Fruit fly (Drosophila melanogaster) whole organism, prepupa: Measurements from ENCODE around the gene if.

Source experiments
- Blimp-1 ChIP-seq: fragments of 200-800 bp; sonication (Bioruptor generic); optimal IDR thresholded peaks from 3 replicates; lab custom pipeline; 2017; ENCODE audit warnings: missing biosample characterization, missing genetic modification characterization, mild to moderate bottlenecking, moderate library complexity, missing genetic modification reagents
- CG10631 ChIP-seq: fragments of 200-800 bp; sonication (Bioruptor generic); optimal IDR thresholded peaks from 2 replicates; lab custom pipeline; 2016; ENCODE audit warnings: missing biosample characterization, missing genetic modification characterization
- CG10669 ChIP-seq: fragments of 200-800 bp; sonication (Bioruptor generic); optimal IDR thresholded peaks from 3 replicates; lab custom pipeline; 2018; ENCODE audit warnings: missing biosample characterization, mild to moderate bottlenecking, missing genetic modification characterization, moderate library complexity
- CG11294 ChIP-seq: fragments of 200-800 bp; sonication (Bioruptor generic); IDR thresholded peaks from 2 replicates; pipeline ENCODE4 v1.3.6; 2022; ENCODE audit warnings: missing biosample characterization, missing genetic modification characterization
- CG11762 ChIP-seq: fragments of 200-800 bp; sonication (Bioruptor generic); optimal IDR thresholded peaks from 3 replicates; lab custom pipeline; 2016; ENCODE audit warnings: missing biosample characterization, missing genetic modification characterization; ENCODE audit not compliant: insufficient read depth
- CG11902 ChIP-seq: fragments of 200-800 bp; sonication (Bioruptor generic); optimal IDR thresholded peaks from 3 replicates; lab custom pipeline; 2016; ENCODE audit warnings: missing biosample characterization, missing genetic modification characterization
- CG1621 ChIP-seq: fragments of 200-800 bp; sonication (Bioruptor generic); optimal IDR thresholded peaks from 3 replicates; lab custom pipeline; 2018; ENCODE audit warnings: missing biosample characterization, mild to moderate bottlenecking, missing genetic modification characterization
- CG3032 ChIP-seq: fragments of 200-800 bp; optimal IDR thresholded peaks from 2 replicates; lab custom pipeline; 2019; ENCODE audit warnings: missing biosample characterization, mild to moderate bottlenecking, missing genetic modification characterization, moderate library complexity
- CG31627 ChIP-seq: fragments of 200-800 bp; sonication (Bioruptor generic); optimal IDR thresholded peaks from 3 replicates; lab custom pipeline; 2016; ENCODE audit warnings: missing biosample characterization, missing genetic modification characterization
- CG32006 ChIP-seq: fragments of 200-800 bp; sonication (Bioruptor generic); optimal IDR thresholded peaks from 3 replicates; lab custom pipeline; 2017; ENCODE audit warnings: missing biosample characterization, mild to moderate bottlenecking, missing genetic modification characterization
- CG34406 ChIP-seq: fragments of 200-800 bp; sonication (Bioruptor generic); optimal IDR thresholded peaks from 3 replicates; lab custom pipeline; 2016; ENCODE audit warnings: missing biosample characterization, missing genetic modification characterization
- CG3919 ChIP-seq: fragments of 200-800 bp; sonication (Bioruptor generic); optimal IDR thresholded peaks from 3 replicates; lab custom pipeline; 2016; ENCODE audit warnings: missing biosample characterization, missing genetic modification characterization
- CG4318 ChIP-seq: fragments of 200-800 bp; sonication (Bioruptor generic); optimal IDR thresholded peaks from 3 replicates; lab custom pipeline; 2017; ENCODE audit warnings: missing biosample characterization, mild to moderate bottlenecking, missing genetic modification characterization
- CG6792 ChIP-seq: fragments of 200-800 bp; sonication (Bioruptor generic); optimal IDR thresholded peaks from 3 replicates; lab custom pipeline; 2016; ENCODE audit warnings: missing biosample characterization, missing genetic modification characterization
- CG6854 ChIP-seq: fragments of 200-800 bp; sonication (Bioruptor generic); optimal IDR thresholded peaks from 2 replicates; lab custom pipeline; 2017; ENCODE audit warnings: missing biosample characterization, mild to moderate bottlenecking, missing genetic modification characterization
- CG7368 ChIP-seq: fragments of 200-800 bp; sonication (Bioruptor generic); optimal IDR thresholded peaks from 3 replicates; lab custom pipeline; 2016; ENCODE audit warnings: missing biosample characterization, missing genetic modification characterization
- CG8119 ChIP-seq: fragments of 200-800 bp; sonication (Bioruptor generic); IDR thresholded peaks from 3 replicates; pipeline ENCODE4 v1.3.6; 2022; ENCODE audit warnings: missing biosample characterization, missing genetic modification characterization
- CG8319 ChIP-seq: fragments of 200-800 bp; sonication (Bioruptor generic); optimal IDR thresholded peaks from 3 replicates; lab custom pipeline; 2016; ENCODE audit warnings: missing biosample characterization, missing genetic modification characterization
- CG8632 ChIP-seq: fragments of 200-800 bp; sonication (Bioruptor generic); optimal IDR thresholded peaks from 3 replicates; lab custom pipeline; 2016; ENCODE audit warnings: missing biosample characterization, missing genetic modification characterization
- CG9139 ChIP-seq: fragments of 200-800 bp; sonication (Bioruptor generic); optimal IDR thresholded peaks from 3 replicates; lab custom pipeline; 2017; ENCODE audit warnings: missing biosample characterization, mild to moderate bottlenecking, missing genetic modification characterization
- Eip78C ChIP-seq: fragments of 200-800 bp; sonication (Bioruptor generic); peaks from one replicate; lab custom pipeline; 2016; ENCODE audit warnings: missing biosample characterization, missing genetic modification characterization
- Eip93F ChIP-seq: fragments of 200-800 bp; sonication (Bioruptor generic); optimal IDR thresholded peaks from 2 replicates; lab custom pipeline; 2016; ENCODE audit warnings: missing biosample characterization, mild to moderate bottlenecking, missing genetic modification characterization
- Ets96B ChIP-seq: fragments of 200-800 bp; optimal IDR thresholded peaks from 2 replicates; lab custom pipeline; 2019; ENCODE audit warnings: missing biosample characterization, mild to moderate bottlenecking, missing genetic modification characterization, moderate library complexity
- Gug ChIP-seq: fragments of 200-800 bp; sonication (Bioruptor generic); IDR thresholded peaks from 2 replicates; pipeline ENCODE4 v1.3.6; 2022; ENCODE audit warnings: missing biosample characterization, missing genetic modification characterization
- Hr38 ChIP-seq: sonication (Bioruptor generic); optimal IDR thresholded peaks from 2 replicates; lab custom pipeline; 2016; ENCODE audit warnings: missing biosample characterization, missing genetic modification characterization
- Hr39 ChIP-seq: fragments of 200-800 bp; sonication (Bioruptor generic); optimal IDR thresholded peaks from 2 replicates; lab custom pipeline; 2016; ENCODE audit warnings: missing biosample characterization, missing genetic modification characterization
- Hr4 ChIP-seq: fragments of 200-800 bp; sonication (Bioruptor generic); optimal IDR thresholded peaks from 3 replicates; lab custom pipeline; 2016; ENCODE audit warnings: missing biosample characterization, missing genetic modification characterization
- Lpt ChIP-seq: fragments of 200-800 bp; sonication (Bioruptor generic); optimal IDR thresholded peaks from 3 replicates; lab custom pipeline; 2016; ENCODE audit warnings: missing biosample characterization, missing genetic modification characterization
- Met ChIP-seq: fragments of 200-800 bp; sonication (Bioruptor generic); optimal IDR thresholded peaks from 3 replicates; lab custom pipeline; 2016; ENCODE audit warnings: missing biosample characterization, missing genetic modification characterization
- OdsH ChIP-seq: fragments of 200-800 bp; sonication (Bioruptor generic); optimal IDR thresholded peaks from 3 replicates; lab custom pipeline; 2016; ENCODE audit warnings: missing biosample characterization, missing genetic modification characterization
- Smox ChIP-seq: fragments of 200-800 bp; sonication (Bioruptor generic); optimal IDR thresholded peaks from 3 replicates; lab custom pipeline; 2016; ENCODE audit warnings: missing biosample characterization, missing genetic modification characterization
- Sox102F ChIP-seq: fragments of 200-800 bp; sonication (Bioruptor generic); optimal IDR thresholded peaks from 2 replicates; lab custom pipeline; 2016; ENCODE audit warnings: missing biosample characterization, mild to moderate bottlenecking, missing genetic modification characterization
- Sox14 ChIP-seq: fragments of 200-800 bp; sonication (Bioruptor generic); optimal IDR thresholded peaks from 3 replicates; lab custom pipeline; 2016; ENCODE audit warnings: missing biosample characterization, missing genetic modification characterization
- Sox15 ChIP-seq: fragments of 200-800 bp; sonication (Bioruptor generic); optimal IDR thresholded peaks from 3 replicates; lab custom pipeline; 2016; ENCODE audit warnings: missing biosample characterization, missing genetic modification characterization
- achi ChIP-seq: fragments of 200-800 bp; sonication (Bioruptor generic); optimal IDR thresholded peaks from 3 replicates; lab custom pipeline; 2016; ENCODE audit warnings: missing biosample characterization, missing genetic modification characterization
- cyc ChIP-seq: fragments of 200-800 bp; sonication (Bioruptor generic); optimal IDR thresholded peaks from 3 replicates; lab custom pipeline; 2016; ENCODE audit warnings: missing biosample characterization, missing genetic modification characterization
- dac ChIP-seq: fragments of 200-800 bp; sonication (Bioruptor generic); optimal IDR thresholded peaks from 2 replicates; lab custom pipeline; 2017; ENCODE audit warnings: missing biosample characterization, mild to moderate bottlenecking, missing genetic modification characterization
- eg ChIP-seq: fragments of 200-800 bp; sonication (Bioruptor generic); IDR thresholded peaks from 3 replicates; pipeline ENCODE4 v1.3.6; 2022; ENCODE audit warnings: missing biosample characterization, missing genetic modification characterization
- esn ChIP-seq: fragments of 200-800 bp; sonication (Bioruptor generic); optimal IDR thresholded peaks from 2 replicates; lab custom pipeline; 2016; ENCODE audit warnings: missing biosample characterization, mild to moderate bottlenecking, missing genetic modification characterization, moderate library complexity
- fd85E ChIP-seq: fragments of 200-800 bp; sonication (Bioruptor generic); optimal IDR thresholded peaks from 3 replicates; lab custom pipeline; 2016; ENCODE audit warnings: missing biosample characterization, missing genetic modification characterization
- lz ChIP-seq: fragments of 200-800 bp; sonication (Bioruptor generic); optimal IDR thresholded peaks from 3 replicates; lab custom pipeline; 2016; ENCODE audit warnings: missing biosample characterization, missing genetic modification characterization
- net ChIP-seq: fragments of 200-800 bp; sonication (Bioruptor generic); optimal IDR thresholded peaks from 3 replicates; lab custom pipeline; 2016; ENCODE audit warnings: missing biosample characterization, missing genetic modification characterization
- pdm3 ChIP-seq: fragments of 200-800 bp; sonication (Bioruptor generic); optimal IDR thresholded peaks from 3 replicates; lab custom pipeline; 2016; ENCODE audit warnings: missing biosample characterization, missing genetic modification characterization
- salr ChIP-seq, 2 experiments: fragments of 200-800 bp; sonication (Bioruptor generic); optimal IDR thresholded peaks; 3 replicates each; lab custom pipeline; 2016 to 2018; ENCODE audit warnings: missing biosample characterization in 2 of 2, missing genetic modification characterization in 2 of 2, mild to moderate bottlenecking in 1 of 2
- spab ChIP-seq: fragments of 200-800 bp; sonication (Bioruptor generic); optimal IDR thresholded peaks from 2 replicates; lab custom pipeline; 2017; ENCODE audit warnings: missing biosample characterization, mild to moderate bottlenecking, missing genetic modification characterization, missing genetic modification reagents
- ss ChIP-seq, 2 experiments: fragments of 200-800 bp; sonication (Bioruptor generic); optimal IDR thresholded peaks; 2 replicates in 1 of 2; 3 replicates in 1 of 2; lab custom pipeline; 2017 to 2018; ENCODE audit warnings: mild to moderate bottlenecking in 2 of 2, missing biosample characterization in 2 of 2, missing genetic modification characterization in 2 of 2, moderate library complexity in 1 of 2
- svp ChIP-seq: fragments of 200-800 bp; sonication (Bioruptor generic); peaks from one replicate; lab custom pipeline; 2016; ENCODE audit warnings: missing biosample characterization, missing genetic modification characterization
- vri ChIP-seq: fragments of 200-800 bp; sonication (Bioruptor generic); optimal IDR thresholded peaks from 3 replicates; lab custom pipeline; 2016; ENCODE audit warnings: missing biosample characterization, mild to moderate bottlenecking, missing genetic modification characterization

The if gene

dm6 chrX:16764955-16765354, 18.3 kb downstream of the if start (continued):
- TF ChIP-seq vri (GFP tag; lab: Kevin White, UChicago) (peak; percentile 3), CG7368 (GFP tag; lab: Kevin White, UChicago) (no peak), CG34406 (no peak), Smox (peak; percentile 37), net (GFP tag; lab: Kevin White, UChicago) (peak; percentile 49), spab (GFP tag; lab: Kevin White, UChicago) (peak; percentile 16), OdsH (peak; percentile 14), dac (GFP tag; lab: Kevin White, UChicago) (no peak), Eip93F (GFP tag; lab: Kevin White, UChicago) (no peak), CG8119 (GFP tag; lab: Robert Waterston, UW) (peak; percentile 38; the same call in 1 of the 3 replicates), CG10669 (GFP tag; lab: Kevin White, UChicago) (peak; percentile 3), CG11762 (GFP tag; lab: Kevin White, UChicago) (no peak), Hr4 (peak; percentile 11), CG11902 (GFP tag; lab: Kevin White, UChicago) (no peak), Ets96B (tag; lab: Kevin White, UChicago) (peak; percentile 28), lz (GFP tag; lab: Kevin White, UChicago) (peak; percentile 33), Blimp-1 (no peak), Lpt (GFP tag; lab: Kevin White, UChicago) (no peak), Met (peak; percentile 42), CG11294 (GFP tag; lab: Robert Waterston, UW) (no peak), Sox15 (GFP tag; lab: Kevin White, UChicago) (no peak), CG8632 (GFP tag; lab: Kevin White, UChicago) (peak; percentile 1), CG32006 (GFP tag; lab: Kevin White, UChicago) (peak; percentile 48), CG4318 (GFP tag; lab: Kevin White, UChicago) (no peak), CG10631 (GFP tag; lab: Kevin White, UChicago) (peak; percentile 34), Sox14 (GFP tag; lab: Kevin White, UChicago) (peak; percentile 25), CG31627 (GFP tag; lab: Kevin White, UChicago) (no peak), CG6854 (GFP tag; lab: Kevin White, UChicago) (no peak)

- peak; percentile 74 for TF ChIP-seq Eip78C (GFP tag; lab: Kevin White, UChicago)
- peak; percentile 84 for TF ChIP-seq Hr39 (GFP tag; lab: Kevin White, UChicago)
- peak; percentile 63; the same call in 2 of the 3 replicates for TF ChIP-seq eg (GFP tag; lab: Robert Waterston, UW)
- TF ChIP-seq CG6854 (GFP tag; lab: Kevin White, UChicago) = no peak
- TF ChIP-seq CG1621 (tag; lab: Kevin White, UChicago) = peak; percentile 61
- TF ChIP-seq CG4318 (GFP tag; lab: Kevin White, UChicago) = peak; percentile 19
- peak; percentile 36 for TF ChIP-seq spab (GFP tag; lab: Kevin White, UChicago)
- peak; percentile 66 for TF ChIP-seq Smox
- TF ChIP-seq CG31627 (GFP tag; lab: Kevin White, UChicago) = peak; percentile 77
- peak; percentile 73 for TF ChIP-seq Sox14 (GFP tag; lab: Kevin White, UChicago)
- TF ChIP-seq net (GFP tag; lab: Kevin White, UChicago) = peak; percentile 40
- TF ChIP-seq fd85E = peak; percentile 12
- TF ChIP-seq CG8632 (GFP tag; lab: Kevin White, UChicago) = peak; percentile 67
- TF ChIP-seq ss (GFP tag; optimal IDR thresholded peaks at IDR 0.05; lab: Kevin White, UChicago) = no peak
- peak; percentile 20 for TF ChIP-seq dac (GFP tag; lab: Kevin White, UChicago)
- TF ChIP-seq Met = peak; percentile 80
- TF ChIP-seq CG7368 (GFP tag; lab: Kevin White, UChicago) = peak; percentile 52
- peak; percentile 78 for TF ChIP-seq cyc
- TF ChIP-seq achi (GFP tag; lab: Kevin White, UChicago) = peak; percentile 54
- peak; percentile 78 for TF ChIP-seq Sox102F (GFP tag; lab: Kevin White, UChicago)
- TF ChIP-seq CG3032 = peak; percentile 52
- peak; percentile 62 for TF ChIP-seq CG3919 (GFP tag; lab: Kevin White, UChicago)
- no peak for TF ChIP-seq CG9139 (GFP tag; lab: Kevin White, UChicago)
- peak; percentile 72 for TF ChIP-seq CG6792 (GFP tag; lab: Kevin White, UChicago)
- TF ChIP-seq svp = peak; percentile 89
- 0 out of 2 replicates have a peak, but pooled peaks have one; percentile 37 for TF ChIP-seq CG11294 (GFP tag; lab: Robert Waterston, UW)
- no peak for TF ChIP-seq Hr38 (GFP tag; lab: Kevin White, UChicago)
- TF ChIP-seq OdsH = peak; percentile 62
- peak in 1 of 2 experiments; percentile 43 for TF ChIP-seq salr (GFP tag; optimal IDR thresholded peaks at IDR 0.05; lab: Kevin White, UChicago)
- TF ChIP-seq CG8319 (GFP tag; lab: Kevin White, UChicago) = peak; percentile 42
- peak; percentile 68 for TF ChIP-seq Hr4
- TF ChIP-seq pdm3 (GFP tag; lab: Kevin White, UChicago) = peak; percentile 59
- peak; percentile 81 for TF ChIP-seq esn (GFP tag; lab: Kevin White, UChicago)
- peak; percentile 58 for TF ChIP-seq Sox15 (GFP tag; lab: Kevin White, UChicago)
- TF ChIP-seq Eip93F (GFP tag; lab: Kevin White, UChicago) = no peak
- TF ChIP-seq Gug (GFP tag; lab: Robert Waterston, UW) = peak; percentile 41; the same call in 1 of the 2 replicates
Observed at dm6 chrX:16761531-16761930, 21.7 kb downstream of the if start.
